Worm (Caenorhabditis elegans) whole organism, L4 larva: ENCODE measurements around the gene C15H11.13.

Source experiments
- D1046.2 ChIP-seq: fragments of 200-800 bp; sonication (Bioruptor generic); IDR thresholded peaks from 2 replicates; pipeline ENCODE4 v1.3.6; 2022; ENCODE audit warnings: missing genetic modification characterization, missing compliant biosample characterization
- F49E8.2 ChIP-seq: sonication (generic microtip); optimal IDR thresholded peaks from 2 replicates; lab custom pipeline; 2016; ENCODE audit warnings: missing compliant biosample characterization, mild to moderate bottlenecking, missing genetic modification characterization, borderline replicate concordance
- T26A8.4 ChIP-seq: fragments of 200-800 bp; sonication (Bioruptor generic); IDR thresholded peaks from 2 replicates; pipeline ENCODE4 v1.3.6; 2022; ENCODE audit warnings: missing genetic modification characterization, missing compliant biosample characterization
- ZK337.2 ChIP-seq: fragments of 200-800 bp; sonication (Bioruptor generic); IDR thresholded peaks from 2 replicates; pipeline ENCODE4 v1.3.6; 2022; ENCODE audit warnings: missing genetic modification reagents, missing genetic modification characterization, missing compliant biosample characterization
- aha-1 ChIP-seq: fragments of 150-350 bp; peaks from one replicate; lab custom pipeline; 2014; ENCODE audit warnings: missing biosample characterization, missing genetic modification characterization
- aly-2 ChIP-seq: sonication (generic microtip); optimal IDR thresholded peaks from 2 replicates; lab custom pipeline; 2018; ENCODE audit warnings: missing biosample characterization, missing genetic modification characterization
- ama-1 ChIP-seq: fragments of 150-350 bp; optimal IDR thresholded peaks from 2 replicates; lab custom pipeline; 2014; ENCODE audit warnings: inconsistent platforms, mixed read lengths
- ceh-20 ChIP-seq: fragments of 200-800 bp; sonication (Bioruptor generic); IDR thresholded peaks from 2 replicates; pipeline ENCODE4 v1.3.6; 2022; ENCODE audit warnings: missing genetic modification reagents, missing genetic modification characterization, missing compliant biosample characterization
- ceh-44 ChIP-seq: fragments of 200-800 bp; sonication (Bioruptor generic); IDR thresholded peaks from 2 replicates; pipeline ENCODE4 v1.3.6; 2022; ENCODE audit warnings: missing genetic modification reagents, missing genetic modification characterization, missing compliant biosample characterization
- ces-1 ChIP-seq: fragments of 150-350 bp; sonication (generic microtip); optimal IDR thresholded peaks from 4 replicates; lab custom pipeline; 2014; ENCODE audit warnings: missing biosample characterization, missing genetic modification reagents, missing genetic modification characterization
- daf-12 ChIP-seq: fragments of 150-350 bp; optimal IDR thresholded peaks from 2 replicates; lab custom pipeline; 2014; ENCODE audit warnings: missing biosample characterization, missing genetic modification reagents, missing genetic modification characterization
- daf-16 ChIP-seq, 3 experiments: sonication (generic microtip); optimal IDR thresholded peaks; 2 replicates each; lab custom pipeline; 2016 to 2017; ENCODE audit warnings: missing genetic modification characterization in 3 of 3, missing genetic modification reagents in 3 of 3, mild to moderate bottlenecking in 2 of 3, missing compliant biosample characterization in 2 of 3, missing biosample characterization in 1 of 3, moderate library complexity in 1 of 3
- daf-19 ChIP-seq: fragments of 200-800 bp; sonication (Bioruptor generic); conservative IDR thresholded peaks from 2 replicates; pipeline ENCODE4 v1.3.6; 2022; ENCODE audit warnings: missing genetic modification characterization, missing compliant biosample characterization
- dmd-6 ChIP-seq: fragments of 200-800 bp; sonication (Bioruptor generic); IDR thresholded peaks from 2 replicates; pipeline ENCODE4 v1.3.6; 2022; ENCODE audit warnings: missing genetic modification reagents, missing genetic modification characterization, missing compliant biosample characterization
- dve-1 ChIP-seq: sonication (generic microtip); optimal IDR thresholded peaks from 2 replicates; lab custom pipeline; 2017; ENCODE audit warnings: antibody characterized with exemption, mild to moderate bottlenecking, missing genetic modification characterization, missing compliant biosample characterization; ENCODE audit not compliant: insufficient read depth
- egl-43 ChIP-seq: fragments of 200-800 bp; sonication (Bioruptor generic); IDR thresholded peaks from 2 replicates; pipeline ENCODE4 v1.3.6; 2022; ENCODE audit warnings: missing genetic modification reagents, missing genetic modification characterization, missing compliant biosample characterization
- fkh-10 ChIP-seq: fragments of 150-350 bp; optimal IDR thresholded peaks from 2 replicates; lab custom pipeline; 2014; ENCODE audit warnings: missing biosample characterization, missing genetic modification reagents, missing genetic modification characterization
- gei-8 ChIP-seq: fragments of 200-800 bp; sonication (Bioruptor generic); optimal IDR thresholded peaks from 2 replicates; lab custom pipeline; 2018; ENCODE audit warnings: mild to moderate bottlenecking, missing genetic modification characterization, missing compliant biosample characterization
- hlh-30 ChIP-seq: sonication (generic microtip); optimal IDR thresholded peaks from 2 replicates; lab custom pipeline; 2017; ENCODE audit warnings: antibody characterized with exemption, mild to moderate bottlenecking, missing genetic modification characterization, missing compliant biosample characterization; ENCODE audit not compliant: insufficient read depth
- hmg-1.1 ChIP-seq: fragments of 200-800 bp; sonication (Bioruptor generic); IDR thresholded peaks from 2 replicates; pipeline ENCODE4 v1.3.6; 2022; ENCODE audit warnings: missing genetic modification reagents, missing genetic modification characterization, missing compliant biosample characterization
- jun-1 ChIP-seq: fragments of 150-350 bp; optimal IDR thresholded peaks from 2 replicates; lab custom pipeline; 2014; ENCODE audit warnings: missing biosample characterization, missing genetic modification reagents, missing genetic modification characterization
- lim-7 ChIP-seq: fragments of 200-800 bp; sonication (Bioruptor generic); IDR thresholded peaks from 2 replicates; pipeline ENCODE4 v1.3.6; 2022; ENCODE audit warnings: missing genetic modification characterization, missing compliant biosample characterization
- lin-38 ChIP-seq: fragments of 200-800 bp; sonication (Bioruptor generic); IDR thresholded peaks from 2 replicates; pipeline ENCODE4 v1.3.6; 2022; ENCODE audit warnings: missing genetic modification reagents, missing genetic modification characterization, missing compliant biosample characterization
- lin-39 ChIP-seq: fragments of 150-350 bp; optimal IDR thresholded peaks from 2 replicates; lab custom pipeline; 2014; ENCODE audit warnings: missing biosample characterization, missing genetic modification reagents, missing genetic modification characterization
- lir-3 ChIP-seq: sonication (generic microtip); optimal IDR thresholded peaks from 2 replicates; lab custom pipeline; 2016; ENCODE audit warnings: mild to moderate bottlenecking, missing genetic modification characterization, missing compliant biosample characterization
- lsy-2 ChIP-seq, 2 experiments: fragments of 150-350 bp in 1 of 2; sonication (generic microtip) in 1 of 2; optimal IDR thresholded peaks; 2 replicates each; lab custom pipeline; 2014 to 2017; ENCODE audit warnings: missing biosample characterization in 2 of 2, missing genetic modification characterization in 2 of 2
- mdl-1 ChIP-seq, 2 experiments: fragments of 150-350 bp in 1 of 2; sonication (generic microtip) in 1 of 2; optimal IDR thresholded peaks; 2 replicates each; lab custom pipeline; 2014 to 2017; ENCODE audit warnings: missing biosample characterization in 2 of 2, missing genetic modification characterization in 2 of 2
- mep-1 ChIP-seq: fragments of 150-350 bp; sonication (generic microtip); optimal IDR thresholded peaks from 3 replicates; lab custom pipeline; 2014; ENCODE audit warnings: missing biosample characterization, missing genetic modification characterization
- mes-2 ChIP-seq: sonication (generic microtip); optimal IDR thresholded peaks from 2 replicates; lab custom pipeline; 2016; ENCODE audit warnings: missing genotype, mild to moderate bottlenecking, missing genetic modification characterization, missing compliant biosample characterization; ENCODE audit not compliant: poor library complexity, severe bottlenecking
- mxl-3 ChIP-seq: fragments of 200-800 bp; sonication (Bioruptor generic); optimal IDR thresholded peaks from 2 replicates; lab custom pipeline; 2018; ENCODE audit warnings: mild to moderate bottlenecking, missing genetic modification characterization, missing compliant biosample characterization
- nhr-111 ChIP-seq: fragments of 200-800 bp; sonication (Bioruptor generic); optimal IDR thresholded peaks from 2 replicates; lab custom pipeline; 2018; ENCODE audit warnings: mild to moderate bottlenecking, missing genetic modification characterization, missing compliant biosample characterization
- nhr-237 ChIP-seq: sonication (generic microtip); optimal IDR thresholded peaks from 2 replicates; lab custom pipeline; 2017; ENCODE audit warnings: missing biosample characterization, missing genetic modification characterization
- nhr-42 ChIP-seq: fragments of 200-800 bp; sonication (Bioruptor generic); IDR thresholded peaks from 2 replicates; pipeline ENCODE4 v1.3.6; 2022; ENCODE audit warnings: missing genetic modification characterization, missing compliant biosample characterization
- nhr-48 ChIP-seq: sonication (generic microtip); optimal IDR thresholded peaks from 2 replicates; lab custom pipeline; 2016; ENCODE audit warnings: mild to moderate bottlenecking, missing genetic modification characterization, missing compliant biosample characterization
- nhr-6 ChIP-seq: fragments of 150-350 bp; optimal IDR thresholded peaks from 2 replicates; lab custom pipeline; 2014; ENCODE audit warnings: missing biosample characterization, missing genetic modification characterization
- pha-4 ChIP-seq, 2 experiments: fragments of 150-350 bp in 1 of 2; fragments of 200-800 bp in 1 of 2; sonication (Bioruptor generic) in 1 of 2; IDR thresholded peaks in 1 of 2; optimal IDR thresholded peaks in 1 of 2; 2 replicates each; pipeline versions ENCODE4 v1.3.6 to Lab custom; 2014 to 2022; ENCODE audit warnings: missing genetic modification characterization in 2 of 2, missing genetic modification reagents in 2 of 2, missing biosample characterization in 1 of 2, missing compliant biosample characterization in 1 of 2
- php-3 ChIP-seq: fragments of 200-800 bp; sonication (Bioruptor generic); IDR thresholded peaks from 2 replicates; pipeline ENCODE4 v1.3.6; 2022; ENCODE audit warnings: missing genetic modification reagents, missing genetic modification characterization, missing compliant biosample characterization
- rbr-2 ChIP-seq: sonication (generic microtip); optimal IDR thresholded peaks from 2 replicates; lab custom pipeline; 2016; ENCODE audit warnings: missing genotype, missing genetic modification characterization, missing compliant biosample characterization
- set-16 ChIP-seq: fragments of 200-800 bp; sonication (Bioruptor generic); IDR thresholded peaks from 2 replicates; pipeline ENCODE4 v1.3.6; 2022; ENCODE audit warnings: missing genetic modification reagents, missing genetic modification characterization, missing compliant biosample characterization
- snpc-4 ChIP-seq: fragments of 150-350 bp; optimal IDR thresholded peaks from 2 replicates; lab custom pipeline; 2014; ENCODE audit warnings: missing biosample characterization, missing genetic modification characterization
- tra-1 ChIP-seq: fragments of 200-800 bp; sonication (Bioruptor generic); IDR thresholded peaks from 2 replicates; pipeline ENCODE4 v1.3.6; 2022; ENCODE audit warnings: missing genetic modification reagents, missing genetic modification characterization, missing compliant biosample characterization
- unc-62 ChIP-seq, 3 experiments: fragments of 150-350 bp in 1 of 3; sonication (generic microtip); optimal IDR thresholded peaks in 2 of 3; peaks in 1 of 3; 1 replicate in 1 of 3; 2 replicates in 2 of 3; lab custom pipeline; 2014 to 2017; ENCODE audit warnings: missing biosample characterization in 3 of 3, missing genetic modification characterization in 3 of 3, missing genetic modification reagents in 3 of 3, missing genotype in 1 of 3
- zfp-2 ChIP-seq: sonication (generic microtip); optimal IDR thresholded peaks from 2 replicates; lab custom pipeline; 2016; ENCODE audit warnings: mild to moderate bottlenecking, missing genetic modification characterization, missing compliant biosample characterization
- zfp-3 ChIP-seq: fragments of 200-800 bp; sonication (Bioruptor generic); conservative IDR thresholded peaks from 2 replicates; pipeline ENCODE4 v1.3.6; 2022; ENCODE audit warnings: missing genetic modification reagents, missing genetic modification characterization, missing compliant biosample characterization

Gene C15H11.13

DNA sequence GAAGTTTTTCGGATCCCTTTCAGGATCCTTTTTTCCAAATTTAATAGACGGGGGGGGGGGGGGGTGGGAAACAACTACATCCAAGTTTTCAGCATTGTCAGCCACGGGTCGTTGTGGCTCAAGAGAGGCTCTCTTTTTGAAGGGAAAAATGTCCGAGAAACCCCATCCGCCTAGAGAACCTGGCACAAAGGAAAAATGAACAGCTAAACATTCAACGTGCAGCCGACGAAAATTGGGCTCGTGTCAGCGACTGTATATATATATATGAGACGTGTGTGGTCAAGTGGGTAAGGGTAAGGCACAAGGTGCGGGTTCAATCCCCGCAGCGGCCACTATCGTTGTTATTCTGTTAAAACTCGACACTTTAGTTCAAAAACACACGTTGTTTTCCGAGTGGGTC is 36.3 kb upstream of the C15H11.13 start, which contains the start of gene Y49A3A.4 (continued):
- TF ChIP-seq hmg-1.1 (GFP tag; lab: Robert Waterston, UW) (no peak), mxl-3 (GFP tag; lab: Kevin White, UChicago) (no peak), zfp-2 (tag; lab: Kevin White, UChicago) (no peak), ama-1 (no peak), daf-16 (GFP tag; optimal IDR thresholded peaks at IDR 0.05; lab: Kevin White, UChicago) (no peak), daf-16 (tag; optimal IDR thresholded peaks at IDR 0.05; lab: Kevin White, UChicago) (peak; percentile 42), ceh-44 (GFP tag; lab: Robert Waterston, UW) (no peak), ces-1 (GFP tag; lab: Kevin White, UChicago) (no peak), aly-2 (tag; lab: Kevin White, UChicago) (no peak), lin-39 (tag; lab: Kevin White, UChicago) (no peak), daf-19 (GFP tag; lab: Robert Waterston, UW) (no peak), jun-1 (tag; lab: Kevin White, UChicago) (no peak), D1046.2 (GFP tag; lab: Robert Waterston, UW) (no peak), snpc-4 (tag; lab: Kevin White, UChicago) (peak; percentile 70), lir-3 (tag; lab: Kevin White, UChicago) (no peak), T26A8.4 (GFP tag; lab: Robert Waterston, UW) (peak; percentile 63), lim-7 (GFP tag; lab: Robert Waterston, UW) (no peak), nhr-42 (GFP tag; lab: Robert Waterston, UW) (no peak)

DNA sequence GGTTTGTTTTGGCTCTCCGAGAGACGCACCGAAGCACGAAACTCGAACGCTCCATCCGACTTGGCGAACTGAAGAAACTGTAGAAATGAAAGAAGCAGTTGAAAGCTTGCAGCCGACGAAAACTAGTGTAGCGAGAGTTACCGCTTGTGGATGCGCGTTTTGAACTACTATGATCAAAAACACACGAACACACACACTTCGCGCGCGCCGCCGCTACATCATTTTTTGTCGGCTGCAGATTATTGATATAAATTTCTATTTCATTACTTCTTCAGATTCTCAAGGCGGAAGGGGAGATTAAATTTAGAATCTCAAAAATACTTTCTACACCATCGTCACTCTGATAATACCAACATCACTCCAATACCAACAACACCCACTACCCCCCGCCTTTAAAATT is 32.9 kb upstream of the C15H11.13 start:
- TF ChIP-seq dmd-6, result no peak
- TF ChIP-seq egl-43 (GFP tag; lab: Robert Waterston, UW), result 0 out of 2 replicates have a peak, but pooled peaks have one; percentile 12
- TF ChIP-seq nhr-48, result no peak

DNA sequence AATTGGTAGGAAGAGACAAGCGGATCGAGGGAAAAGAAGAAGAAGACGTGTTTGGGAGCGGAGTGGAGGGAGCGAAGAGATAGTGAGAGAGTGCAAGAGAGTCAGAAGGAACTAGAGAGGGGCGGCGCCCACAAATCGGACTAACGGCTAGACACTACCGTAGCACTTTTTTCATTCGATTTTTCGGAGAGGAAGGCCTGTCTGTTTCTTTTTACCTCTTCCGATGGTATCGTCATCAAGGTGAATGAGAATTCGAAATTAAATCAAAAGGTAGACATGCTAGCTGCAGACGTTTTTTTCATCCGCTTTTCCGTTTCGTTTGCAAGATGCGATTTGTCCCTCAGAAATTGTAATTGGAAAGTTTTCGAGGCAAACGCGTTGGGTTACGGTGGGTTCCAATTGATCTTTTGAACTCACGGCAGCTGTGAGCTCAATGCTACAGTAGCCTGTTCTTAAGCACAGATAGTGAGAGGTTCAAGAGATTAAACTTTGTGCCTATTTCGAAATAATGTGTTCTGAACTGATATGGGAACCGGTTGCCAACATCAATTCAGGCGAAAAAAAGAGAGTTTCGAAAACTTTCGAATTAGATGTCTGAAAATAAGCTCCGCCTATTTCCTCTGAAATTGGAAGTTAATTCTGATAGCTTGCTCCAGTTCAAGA is 30.1 kb upstream of the C15H11.13 start:
- TF ChIP-seq dmd-6, result peak; percentile 23
- peak; percentile 7 for TF ChIP-seq dve-1
- peak; percentile 30 for TF ChIP-seq lin-38
- no peak for TF ChIP-seq F49E8.2 (tag; lab: Kevin White, UChicago)
- peak; percentile 22 for TF ChIP-seq nhr-111 (GFP tag; lab: Kevin White, UChicago)
- TF ChIP-seq ceh-20 (GFP tag; lab: Robert Waterston, UW), result 0 out of 2 replicates have a peak, but pooled peaks have one; percentile 30
- peak; percentile 25; the same call in 1 of the 2 replicates for TF ChIP-seq T26A8.4 (GFP tag; lab: Robert Waterston, UW)
- no peak for TF ChIP-seq nhr-237
- TF ChIP-seq tra-1 (GFP tag; lab: Robert Waterston, UW), result no peak
- 0 out of 2 replicates have a peak, but pooled peaks have one; percentile 8 for TF ChIP-seq zfp-3 (GFP tag; lab: Robert Waterston, UW)
- TF ChIP-seq set-16 (GFP tag; lab: Robert Waterston, UW), result peak; percentile 38; the same call in 1 of the 2 replicates
- TF ChIP-seq hlh-30 (tag; lab: Kevin White, UChicago), result peak; percentile 17
- TF ChIP-seq mdl-1 (tag; optimal IDR thresholded peaks at IDR 0.05; lab: Kevin White, UChicago), result no peak
- peak; percentile 62 for TF ChIP-seq hmg-1.1 (GFP tag; lab: Robert Waterston, UW)
- TF ChIP-seq nhr-48, result peak; percentile 38
- peak; percentile 52 for TF ChIP-seq mep-1 (tag; lab: Kevin White, UChicago)
- TF ChIP-seq mes-2 (tag; lab: Kevin White, UChicago), result peak; percentile 38
- TF ChIP-seq fkh-10 (GFP tag; lab: Kevin White, UChicago), result no peak
- peak; percentile 57 for TF ChIP-seq nhr-6 (tag; lab: Kevin White, UChicago)
- TF ChIP-seq unc-62 (GFP tag; optimal IDR thresholded peaks at IDR 0.05 in 1 of 2; lab: Kevin White, UChicago), result peak in 1 of 2 experiments; percentile 44
- TF ChIP-seq unc-62 (tag; optimal IDR thresholded peaks at IDR 0.05; lab: Kevin White, UChicago), result no peak
- TF ChIP-seq aha-1 (tag; lab: Kevin White, UChicago), result peak; percentile 98
- no peak for TF ChIP-seq gei-8
- peak; percentile 68; the same call in 1 of the 2 replicates for TF ChIP-seq daf-19 (GFP tag; lab: Robert Waterston, UW)
- peak; percentile 44; the same call in 1 of the 2 replicates for TF ChIP-seq pha-4 (GFP tag; IDR thresholded peaks at IDR 0.05; lab: Robert Waterston, UW)
- no peak for TF ChIP-seq pha-4 (tag; optimal IDR thresholded peaks at IDR 0.05; lab: Kevin White, UChicago)
- no peak for TF ChIP-seq ZK337.2
- no peak for TF ChIP-seq daf-12
- no peak for TF ChIP-seq php-3 (GFP tag; lab: Robert Waterston, UW)
- peak; percentile 26 for TF ChIP-seq rbr-2 (tag; lab: Kevin White, UChicago)
- peak; percentile 51 to 88 for TF ChIP-seq lsy-2 (tag; optimal IDR thresholded peaks at IDR 0.05; lab: Kevin White, UChicago)
